Worm (Caenorhabditis elegans) whole organism, late embryonic: ENCODE results near the gene ugt-14.
A peak's percentile ranks its signal among the peaks of the same experiment; 100 is the strongest.

ENCODE experiments used
- F13H6.1 ChIP-seq: sonication (generic microtip); optimal IDR thresholded peaks from 2 replicates; lab custom pipeline; 2016; ENCODE audit warnings: missing genetic modification characterization, missing compliant biosample characterization
- K09A11.1 ChIP-seq: sonication (generic microtip); optimal IDR thresholded peaks from 2 replicates; lab custom pipeline; 2017; ENCODE audit warnings: antibody characterized with exemption, mild to moderate bottlenecking, missing genetic modification characterization, missing compliant biosample characterization; ENCODE audit not compliant: insufficient read depth
- Y22D7AL.16 ChIP-seq: sonication (generic microtip); optimal IDR thresholded peaks from 2 replicates; lab custom pipeline; 2016; ENCODE audit warnings: missing genetic modification characterization, missing compliant biosample characterization
- ceh-18 ChIP-seq: sonication (generic microtip); optimal IDR thresholded peaks from 2 replicates; lab custom pipeline; 2016; ENCODE audit warnings: missing genetic modification characterization, missing compliant biosample characterization
- ceh-2 ChIP-seq: sonication (generic microtip); optimal IDR thresholded peaks from 2 replicates; lab custom pipeline; 2016; ENCODE audit warnings: missing genotype, missing genetic modification characterization, missing compliant biosample characterization
- ceh-30 ChIP-seq: fragments of 150-350 bp; optimal IDR thresholded peaks from 2 replicates; lab custom pipeline; 2014; ENCODE audit warnings: missing biosample characterization, missing genetic modification characterization
- ceh-31 ChIP-seq: sonication (generic microtip); optimal IDR thresholded peaks from 2 replicates; lab custom pipeline; 2016; ENCODE audit warnings: missing genetic modification characterization, missing compliant biosample characterization
- ceh-34 ChIP-seq: sonication (generic microtip); optimal IDR thresholded peaks from 2 replicates; lab custom pipeline; 2016; ENCODE audit warnings: mild to moderate bottlenecking, missing genetic modification characterization, missing compliant biosample characterization
- ceh-45 ChIP-seq: fragments of 200-800 bp; sonication (Bioruptor generic); IDR thresholded peaks from 2 replicates; pipeline ENCODE4 v1.3.6; 2022; ENCODE audit warnings: missing genetic modification reagents, missing genetic modification characterization, missing compliant biosample characterization
- ceh-48 ChIP-seq: sonication (generic microtip); optimal IDR thresholded peaks from 2 replicates; lab custom pipeline; 2016; ENCODE audit warnings: missing genetic modification characterization, inconsistent platforms, missing compliant biosample characterization
- ceh-9 ChIP-seq: sonication (generic microtip); optimal IDR thresholded peaks from 2 replicates; lab custom pipeline; 2016; ENCODE audit warnings: mild to moderate bottlenecking, missing genetic modification characterization, inconsistent platforms, missing compliant biosample characterization
- che-1 ChIP-seq: sonication (generic microtip); optimal IDR thresholded peaks from 2 replicates; lab custom pipeline; 2016; ENCODE audit warnings: mild to moderate bottlenecking, missing genetic modification characterization, missing compliant biosample characterization
- dmd-4 ChIP-seq: sonication (generic microtip); optimal IDR thresholded peaks from 2 replicates; lab custom pipeline; 2016; ENCODE audit warnings: borderline replicate concordance, missing genetic modification characterization, missing compliant biosample characterization
- dve-1 ChIP-seq: sonication (generic microtip); optimal IDR thresholded peaks from 2 replicates; lab custom pipeline; 2017; ENCODE audit warnings: antibody characterized with exemption, mild to moderate bottlenecking, missing genetic modification characterization, missing compliant biosample characterization
- elt-4 ChIP-seq: sonication (generic microtip); optimal IDR thresholded peaks from 2 replicates; lab custom pipeline; 2016; ENCODE audit warnings: missing genetic modification characterization, missing compliant biosample characterization
- ets-4 ChIP-seq: sonication (generic microtip); optimal IDR thresholded peaks from 2 replicates; lab custom pipeline; 2016; ENCODE audit warnings: missing genetic modification characterization, missing compliant biosample characterization
- fkh-6 ChIP-seq: sonication (generic microtip); optimal IDR thresholded peaks from 2 replicates; lab custom pipeline; 2016; ENCODE audit warnings: missing genetic modification characterization, missing compliant biosample characterization
- hlh-13 ChIP-seq: fragments of 200-800 bp; sonication (Bioruptor generic); optimal IDR thresholded peaks from 2 replicates; lab custom pipeline; 2018; ENCODE audit warnings: mild to moderate bottlenecking, missing genetic modification characterization, missing compliant biosample characterization
- hlh-15 ChIP-seq: sonication (generic microtip); optimal IDR thresholded peaks from 2 replicates; lab custom pipeline; 2016; ENCODE audit warnings: missing genetic modification characterization, missing compliant biosample characterization
- hlh-30 ChIP-seq: sonication (generic microtip); optimal IDR thresholded peaks from 2 replicates; lab custom pipeline; 2017; ENCODE audit warnings: antibody characterized with exemption, missing genetic modification characterization, missing compliant biosample characterization; ENCODE audit not compliant: insufficient read depth
- hlh-6 ChIP-seq: sonication (generic microtip); optimal IDR thresholded peaks from 2 replicates; lab custom pipeline; 2016; ENCODE audit warnings: missing genotype, missing genetic modification characterization, missing compliant biosample characterization
- hlh-8 ChIP-seq: sonication (generic microtip); optimal IDR thresholded peaks from 2 replicates; lab custom pipeline; 2016; ENCODE audit warnings: missing genotype, missing genetic modification characterization, missing compliant biosample characterization
- lim-6 ChIP-seq: sonication (generic microtip); optimal IDR thresholded peaks from 2 replicates; lab custom pipeline; 2016; ENCODE audit warnings: missing genetic modification characterization, missing compliant biosample characterization
- lin-11 ChIP-seq: fragments of 200-800 bp; sonication (Bioruptor generic); optimal IDR thresholded peaks from 2 replicates; lab custom pipeline; 2018; ENCODE audit warnings: mild to moderate bottlenecking, missing genetic modification characterization, missing compliant biosample characterization
- nfya-1 ChIP-seq: sonication (generic microtip); optimal IDR thresholded peaks from 2 replicates; lab custom pipeline; 2017; ENCODE audit warnings: missing genetic modification characterization, mild to moderate bottlenecking, missing compliant biosample characterization, antibody characterized with exemption, moderate library complexity
- nhr-11 ChIP-seq: fragments of 150-350 bp; optimal IDR thresholded peaks from 2 replicates; lab custom pipeline; 2014; ENCODE audit warnings: missing biosample characterization, missing genetic modification characterization
- nhr-232 ChIP-seq: sonication (generic microtip); optimal IDR thresholded peaks from 2 replicates; lab custom pipeline; 2016; ENCODE audit warnings: missing genetic modification characterization, missing compliant biosample characterization
- npax-4 ChIP-seq: sonication (generic microtip); optimal IDR thresholded peaks from 2 replicates; lab custom pipeline; 2016; ENCODE audit warnings: missing genetic modification characterization, missing compliant biosample characterization
- odd-2 ChIP-seq: sonication (generic microtip); optimal IDR thresholded peaks from 2 replicates; lab custom pipeline; 2017; ENCODE audit warnings: antibody characterized with exemption, mild to moderate bottlenecking, missing genetic modification characterization, missing compliant biosample characterization
- pax-1 ChIP-seq: fragments of 150-350 bp; optimal IDR thresholded peaks from 2 replicates; lab custom pipeline; 2014; ENCODE audit warnings: missing biosample characterization, missing genetic modification characterization
- pha-2 ChIP-seq: sonication (generic microtip); optimal IDR thresholded peaks from 2 replicates; lab custom pipeline; 2017; ENCODE audit warnings: mild to moderate bottlenecking, missing genetic modification characterization, missing compliant biosample characterization
- pha-4 ChIP-seq: fragments of 150-350 bp; optimal IDR thresholded peaks from 2 replicates; lab custom pipeline; 2018; ENCODE audit warnings: missing biosample characterization, missing genetic modification reagents, missing genetic modification characterization
- pqm-1 ChIP-seq: sonication (generic microtip); optimal IDR thresholded peaks from 2 replicates; lab custom pipeline; 2016; ENCODE audit warnings: missing genetic modification characterization, missing compliant biosample characterization
- pros-1 ChIP-seq: fragments of 150-350 bp; optimal IDR thresholded peaks from 2 replicates; lab custom pipeline; 2014; ENCODE audit warnings: missing biosample characterization, missing genetic modification reagents, missing genetic modification characterization
- ref-2 ChIP-seq: sonication (generic microtip); optimal IDR thresholded peaks from 2 replicates; lab custom pipeline; 2016; ENCODE audit warnings: missing genetic modification characterization, missing compliant biosample characterization
- rnt-1 ChIP-seq: sonication (generic microtip); optimal IDR thresholded peaks from 2 replicates; lab custom pipeline; 2016; ENCODE audit warnings: missing genetic modification characterization, missing compliant biosample characterization
- sox-4 ChIP-seq: sonication (generic microtip); optimal IDR thresholded peaks from 2 replicates; lab custom pipeline; 2017; ENCODE audit warnings: mild to moderate bottlenecking, missing genetic modification characterization, inconsistent platforms, missing compliant biosample characterization
- syd-9 ChIP-seq: sonication (generic microtip); optimal IDR thresholded peaks from 2 replicates; lab custom pipeline; 2016; ENCODE audit warnings: mild to moderate bottlenecking, missing genetic modification characterization, moderate library complexity, missing compliant biosample characterization
- tbx-2 ChIP-seq: sonication (generic microtip); optimal IDR thresholded peaks from 2 replicates; lab custom pipeline; 2016; ENCODE audit warnings: missing genetic modification characterization, missing compliant biosample characterization
- ttx-3 ChIP-seq: sonication (generic microtip); optimal IDR thresholded peaks from 2 replicates; lab custom pipeline; 2016; ENCODE audit warnings: missing genetic modification reagents, missing genetic modification characterization, missing compliant biosample characterization
- unc-3 ChIP-seq, 2 experiments: fragments of 200-800 bp in 1 of 2; sonication (Bioruptor generic) in 1 of 2; sonication (generic microtip) in 1 of 2; conservative IDR thresholded peaks in 1 of 2; optimal IDR thresholded peaks in 1 of 2; 2 replicates each; pipeline versions ENCODE4 v1.3.6 to Lab custom; 2016 to 2022; ENCODE audit warnings: missing compliant biosample characterization in 2 of 2, missing genetic modification characterization in 2 of 2, missing genetic modification reagents in 1 of 2
- unc-42 ChIP-seq: sonication (generic microtip); optimal IDR thresholded peaks from 2 replicates; lab custom pipeline; 2016; ENCODE audit warnings: missing genotype, missing genetic modification characterization, missing compliant biosample characterization
- unc-55 ChIP-seq: sonication (generic microtip); optimal IDR thresholded peaks from 2 replicates; lab custom pipeline; 2017; ENCODE audit warnings: missing biosample characterization, missing genetic modification reagents, missing genetic modification characterization
- unc-86 ChIP-seq: sonication (generic microtip); optimal IDR thresholded peaks from 2 replicates; lab custom pipeline; 2016; ENCODE audit warnings: missing genetic modification characterization, missing compliant biosample characterization
- zip-5 ChIP-seq: sonication (generic microtip); optimal IDR thresholded peaks from 2 replicates; lab custom pipeline; 2016; ENCODE audit warnings: missing genetic modification characterization, missing compliant biosample characterization

ugt-14 gene

ce11 chrV:4905953-4906352, at the start of gene ugt-14:
ugt-14 (plus strand) TSS chrV:4906253.
- no peak for TF ChIP-seq nhr-232 (tag; lab: Kevin White, UChicago)
- no peak for TF ChIP-seq ceh-2 (tag; lab: Kevin White, UChicago)
- no peak for TF ChIP-seq pax-1 (tag; lab: Kevin White, UChicago)
- no peak for TF ChIP-seq lim-6
- no peak for TF ChIP-seq Y22D7AL.16 (tag; lab: Kevin White, UChicago)
- TF ChIP-seq unc-3 (GFP tag; conservative IDR thresholded peaks at IDR 0.05; lab: Robert Waterston, UW): no peak
- TF ChIP-seq unc-3 (tag; optimal IDR thresholded peaks at IDR 0.05; lab: Kevin White, UChicago): no peak
- no peak for TF ChIP-seq dmd-4 (tag; lab: Kevin White, UChicago)
- no peak for TF ChIP-seq ceh-9 (tag; lab: Kevin White, UChicago)
- no peak for TF ChIP-seq ets-4 (tag; lab: Kevin White, UChicago)
- no peak for TF ChIP-seq odd-2 (tag; lab: Kevin White, UChicago)
- TF ChIP-seq fkh-6 (tag; lab: Kevin White, UChicago): no peak
- no peak for TF ChIP-seq pha-2 (tag; lab: Kevin White, UChicago)
- no peak for TF ChIP-seq hlh-6 (tag; lab: Kevin White, UChicago)
- TF ChIP-seq ttx-3 (tag; lab: Kevin White, UChicago): no peak
- no peak for TF ChIP-seq npax-4 (tag; lab: Kevin White, UChicago)
- TF ChIP-seq pha-4: no peak
- no peak for TF ChIP-seq unc-42 (tag; lab: Kevin White, UChicago)
- TF ChIP-seq hlh-8 (tag; lab: Kevin White, UChicago): no peak
- TF ChIP-seq che-1 (tag; lab: Kevin White, UChicago): no peak
- TF ChIP-seq pros-1 (tag; lab: Kevin White, UChicago): no peak

ce11 chrV:4857561-4857960, 48.5 kb upstream of the ugt-14 start:
- TF ChIP-seq nfya-1 (no peak), hlh-15 (tag; lab: Kevin White, UChicago) (no peak), dve-1 (tag; lab: Kevin White, UChicago) (no peak), syd-9 (tag; lab: Kevin White, UChicago) (no peak), K09A11.1 (tag; lab: Kevin White, UChicago) (no peak), ceh-48 (no peak), zip-5 (tag; lab: Kevin White, UChicago) (no peak), F13H6.1 (tag; lab: Kevin White, UChicago) (no peak), ceh-45 (GFP tag; lab: Robert Waterston, UW) (no peak)

ce11 chrV:4860525-4860924, 45.5 kb upstream of the ugt-14 start:
- no peak for TF ChIP-seq ceh-30 (tag; lab: Kevin White, UChicago)
- no peak for TF ChIP-seq lin-11 (tag; lab: Kevin White, UChicago)
- TF ChIP-seq unc-55 (GFP tag; lab: Kevin White, UChicago): peak; percentile 39
- TF ChIP-seq rnt-1: no peak
- TF ChIP-seq odd-2 (tag; lab: Kevin White, UChicago): no peak
- no peak for TF ChIP-seq pros-1 (tag; lab: Kevin White, UChicago)
- peak; percentile 28 for TF ChIP-seq hlh-6 (tag; lab: Kevin White, UChicago)
- no peak for TF ChIP-seq K09A11.1 (tag; lab: Kevin White, UChicago)
- no peak for TF ChIP-seq sox-4
- no peak for TF ChIP-seq nhr-11 (tag; lab: Kevin White, UChicago)
- TF ChIP-seq syd-9 (tag; lab: Kevin White, UChicago): no peak
- TF ChIP-seq ets-4 (tag; lab: Kevin White, UChicago): no peak
- peak; percentile 12 for TF ChIP-seq ref-2 (tag; lab: Kevin White, UChicago)
- TF ChIP-seq ceh-34 (tag; lab: Kevin White, UChicago): no peak
- TF ChIP-seq ceh-31 (tag; lab: Kevin White, UChicago): peak; percentile 34
- no peak for TF ChIP-seq hlh-15 (tag; lab: Kevin White, UChicago)
- TF ChIP-seq tbx-2 (tag; lab: Kevin White, UChicago): peak; percentile 21
- TF ChIP-seq nfya-1: peak; percentile 43
- TF ChIP-seq ceh-48: no peak
- TF ChIP-seq hlh-8 (tag; lab: Kevin White, UChicago): no peak
- TF ChIP-seq npax-4 (tag; lab: Kevin White, UChicago): no peak
- no peak for TF ChIP-seq hlh-30 (tag; lab: Kevin White, UChicago)
- TF ChIP-seq che-1 (tag; lab: Kevin White, UChicago): no peak
- no peak for TF ChIP-seq hlh-13 (GFP tag; lab: Kevin White, UChicago)
- no peak for TF ChIP-seq elt-4
- TF ChIP-seq dmd-4 (tag; lab: Kevin White, UChicago): no peak
- TF ChIP-seq fkh-6 (tag; lab: Kevin White, UChicago): no peak
- peak; percentile 37 for TF ChIP-seq unc-42 (tag; lab: Kevin White, UChicago)
- TF ChIP-seq unc-86 (tag; lab: Kevin White, UChicago): no peak
- peak; percentile 25 for TF ChIP-seq ceh-18 (tag; lab: Kevin White, UChicago)
- TF ChIP-seq pqm-1 (tag; lab: Kevin White, UChicago): no peak
